Worm (Caenorhabditis elegans) whole organism, L2 larva: ENCODE measurements around the gene F07A11.4.

ENCODE experiments used
- C34F6.9 ChIP-seq: fragments of 150-350 bp; optimal IDR thresholded peaks from 2 replicates; lab custom pipeline; 2014; ENCODE audit warnings: missing biosample characterization, missing genetic modification characterization
- F13H6.1 ChIP-seq: sonication (generic microtip); optimal IDR thresholded peaks from 2 replicates; lab custom pipeline; 2016; ENCODE audit warnings: missing genetic modification characterization, missing compliant biosample characterization
- Y55F3AM.14 ChIP-seq: fragments of 200-800 bp; sonication (Bioruptor generic); optimal IDR thresholded peaks from 2 replicates; lab custom pipeline; 2018; ENCODE audit warnings: mild to moderate bottlenecking, missing genetic modification characterization, missing compliant biosample characterization
- ama-1 ChIP-seq: fragments of 150-350 bp; optimal IDR thresholded peaks from 2 replicates; lab custom pipeline; 2018; ENCODE audit warnings: inconsistent platforms
- blmp-1 ChIP-seq: sonication (generic microtip); optimal IDR thresholded peaks from 2 replicates; lab custom pipeline; 2017; ENCODE audit warnings: missing genetic modification characterization, mild to moderate bottlenecking, missing compliant biosample characterization, antibody characterized with exemption, moderate library complexity; ENCODE audit not compliant: insufficient read depth
- ceh-16 ChIP-seq: fragments of 150-350 bp; optimal IDR thresholded peaks from 2 replicates; lab custom pipeline; 2014; ENCODE audit warnings: missing biosample characterization, missing genetic modification characterization
- ceh-82 ChIP-seq: fragments of 150-350 bp; optimal IDR thresholded peaks from 2 replicates; lab custom pipeline; 2014; ENCODE audit warnings: missing biosample characterization, missing genetic modification characterization
- crh-2 ChIP-seq: sonication (generic microtip); optimal IDR thresholded peaks from 2 replicates; lab custom pipeline; 2017; ENCODE audit warnings: missing biosample characterization, missing genetic modification characterization
- dmd-4 ChIP-seq: sonication (generic microtip); optimal IDR thresholded peaks from 2 replicates; lab custom pipeline; 2017; ENCODE audit warnings: missing biosample characterization, missing genetic modification characterization
- egl-27 ChIP-seq: sonication (generic microtip); optimal IDR thresholded peaks from 3 replicates; lab custom pipeline; 2017; ENCODE audit warnings: missing biosample characterization, missing genetic modification reagents, missing genetic modification characterization
- elt-1 ChIP-seq: fragments of 150-350 bp; optimal IDR thresholded peaks from 2 replicates; lab custom pipeline; 2014; ENCODE audit warnings: missing biosample characterization, missing genetic modification characterization
- fos-1 ChIP-seq: fragments of 150-350 bp; optimal IDR thresholded peaks from 2 replicates; lab custom pipeline; 2014; ENCODE audit warnings: missing biosample characterization, missing genetic modification characterization
- gmeb-1 ChIP-seq: fragments of 150-350 bp; optimal IDR thresholded peaks from 2 replicates; lab custom pipeline; 2014; ENCODE audit warnings: missing biosample characterization, missing genetic modification characterization
- lin-11 ChIP-seq: fragments of 150-350 bp; sonication (generic microtip); optimal IDR thresholded peaks from 2 replicates; lab custom pipeline; 2014; ENCODE audit warnings: missing biosample characterization, missing genetic modification characterization, inconsistent platforms, mixed read lengths
- lin-13 ChIP-seq: fragments of 150-350 bp; optimal IDR thresholded peaks from 2 replicates; lab custom pipeline; 2014; ENCODE audit warnings: missing biosample characterization, missing genetic modification reagents, missing genetic modification characterization
- lsy-2 ChIP-seq, 2 experiments: fragments of 150-350 bp in 1 of 2; sonication (generic microtip) in 1 of 2; optimal IDR thresholded peaks; 2 replicates each; lab custom pipeline; 2014 to 2017; ENCODE audit warnings: missing biosample characterization in 2 of 2, missing genetic modification characterization in 2 of 2
- mdl-1 ChIP-seq, 2 experiments: fragments of 150-350 bp in 1 of 2; sonication (generic microtip) in 1 of 2; optimal IDR thresholded peaks; 2 replicates each; lab custom pipeline; 2017; ENCODE audit warnings: missing biosample characterization in 2 of 2, missing genetic modification characterization in 2 of 2
- nhr-11 ChIP-seq: fragments of 150-350 bp; optimal IDR thresholded peaks from 2 replicates; lab custom pipeline; 2014; ENCODE audit warnings: missing biosample characterization, missing genetic modification characterization
- nhr-129 ChIP-seq: fragments of 150-350 bp; optimal IDR thresholded peaks from 2 replicates; lab custom pipeline; 2014; ENCODE audit warnings: missing biosample characterization, missing genetic modification characterization
- nhr-21 ChIP-seq: fragments of 150-350 bp; optimal IDR thresholded peaks from 2 replicates; lab custom pipeline; 2014; ENCODE audit warnings: missing biosample characterization, missing genetic modification characterization
- nhr-23 ChIP-seq: fragments of 150-350 bp; optimal IDR thresholded peaks from 2 replicates; lab custom pipeline; 2014; ENCODE audit warnings: missing biosample characterization, missing genetic modification reagents, missing genetic modification characterization
- nhr-25 ChIP-seq: fragments of 150-350 bp; sonication (generic microtip); optimal IDR thresholded peaks from 3 replicates; lab custom pipeline; 2014; ENCODE audit warnings: missing biosample characterization, missing genetic modification characterization
- nhr-77 ChIP-seq: fragments of 150-350 bp; optimal IDR thresholded peaks from 2 replicates; lab custom pipeline; 2014; ENCODE audit warnings: missing biosample characterization, missing genetic modification characterization
- peb-1 ChIP-seq: fragments of 150-350 bp; optimal IDR thresholded peaks from 2 replicates; lab custom pipeline; 2014; ENCODE audit warnings: missing biosample characterization, missing genetic modification characterization
- sem-4 ChIP-seq: fragments of 150-350 bp; optimal IDR thresholded peaks from 2 replicates; lab custom pipeline; 2014; ENCODE audit warnings: missing biosample characterization, missing genetic modification reagents, missing genetic modification characterization
- skn-1 ChIP-seq: sonication (generic microtip); optimal IDR thresholded peaks from 2 replicates; lab custom pipeline; 2017; ENCODE audit warnings: missing biosample characterization, missing genetic modification characterization
- sma-3 ChIP-seq: sonication (generic microtip); optimal IDR thresholded peaks from 2 replicates; lab custom pipeline; 2016; ENCODE audit warnings: missing genetic modification reagents, missing genetic modification characterization, missing compliant biosample characterization
- sma-9 ChIP-seq, 2 experiments: fragments of 150-350 bp in 1 of 2; sonication (generic microtip) in 1 of 2; optimal IDR thresholded peaks; 2 replicates each; lab custom pipeline; 2014 to 2016; ENCODE audit warnings: missing genetic modification characterization in 2 of 2, mild to moderate bottlenecking in 1 of 2, missing biosample characterization in 1 of 2, missing compliant biosample characterization in 1 of 2, missing genetic modification reagents in 1 of 2, moderate library complexity in 1 of 2
- ztf-11 ChIP-seq: sonication (generic microtip); optimal IDR thresholded peaks from 2 replicates; lab custom pipeline; 2017; ENCODE audit warnings: missing biosample characterization, missing genetic modification characterization
- ztf-4 ChIP-seq: fragments of 150-350 bp; optimal IDR thresholded peaks from 2 replicates; lab custom pipeline; 2014; ENCODE audit warnings: missing biosample characterization, missing genetic modification characterization

F07A11.4 gene

ce11 chrII:11611462-11611861 lies 10.7 kb downstream of the F07A11.4 start:
- TF ChIP-seq gmeb-1: peak; percentile 25
- peak; percentile 57 for TF ChIP-seq sma-9 (GFP tag; optimal IDR thresholded peaks at IDR 0.05; lab: Kevin White, UChicago)
- no peak for TF ChIP-seq sma-9 (tag; optimal IDR thresholded peaks at IDR 0.05; lab: Kevin White, UChicago)
- TF ChIP-seq crh-2: peak; percentile 46
- no peak for TF ChIP-seq F13H6.1 (tag; lab: Kevin White, UChicago)
- peak; percentile 71 for TF ChIP-seq fos-1
- TF ChIP-seq egl-27 (tag; lab: Kevin White, UChicago): no peak

ce11 chrII:11612034-11612723 lies 11.4 kb downstream of the F07A11.4 start, which contains the start of gene F07A11.5:
F07A11.5 (plus strand) TSS chrII:11612300.
- no peak for TF ChIP-seq peb-1 (tag; lab: Kevin White, UChicago)
- no peak for TF ChIP-seq nhr-77 (tag; lab: Kevin White, UChicago)
- TF ChIP-seq sem-4 (tag; lab: Kevin White, UChicago): no peak
- TF ChIP-seq fos-1: no peak
- TF ChIP-seq ztf-11 (tag; lab: Kevin White, UChicago): no peak
- TF ChIP-seq nhr-11 (tag; lab: Kevin White, UChicago): no peak
- TF ChIP-seq dmd-4 (tag; lab: Kevin White, UChicago): no peak
- no peak for TF ChIP-seq egl-27 (tag; lab: Kevin White, UChicago)
- TF ChIP-seq Y55F3AM.14 (GFP tag; lab: Kevin White, UChicago): no peak
- TF ChIP-seq, all 48 proteins: peak for 0

- TF ChIP-seq nhr-21 (tag; lab: Kevin White, UChicago) (peak; percentile 24), fos-1 (peak; percentile 0), lsy-2 (tag; optimal IDR thresholded peaks at IDR 0.05; lab: Kevin White, UChicago) (no peak), ztf-4 (tag; lab: Kevin White, UChicago) (no peak), nhr-25 (tag; lab: Kevin White, UChicago) (peak; percentile 34), Y55F3AM.14 (GFP tag; lab: Kevin White, UChicago) (peak; percentile 32)
These were observed 13.5 kb downstream of the F07A11.4 start for ce11 chrII:11614103-11614857.

ce11 chrII:11616333-11616942 lies 15.6 kb downstream of the F07A11.4 start:
- TF ChIP-seq ceh-16 (tag; lab: Kevin White, UChicago): no peak
- TF ChIP-seq ama-1 (lab: Kevin White, UChicago): no peak
- TF ChIP-seq lin-11 (tag; lab: Kevin White, UChicago): no peak
- peak; percentile 27 for TF ChIP-seq sma-9 (GFP tag; optimal IDR thresholded peaks at IDR 0.05; lab: Kevin White, UChicago)
- TF ChIP-seq sma-9 (tag; optimal IDR thresholded peaks at IDR 0.05; lab: Kevin White, UChicago): no peak
- no peak for TF ChIP-seq C34F6.9 (tag; lab: Kevin White, UChicago)
- TF ChIP-seq nhr-21 (tag; lab: Kevin White, UChicago): peak; percentile 5
- TF ChIP-seq crh-2: no peak

- no peak for TF ChIP-seq peb-1 (tag; lab: Kevin White, UChicago)
- peak; percentile 68 for TF ChIP-seq ama-1 (lab: Kevin White, UChicago)
- TF ChIP-seq lin-13 (GFP tag; lab: Kevin White, UChicago): peak; percentile 2
- no peak for TF ChIP-seq nhr-23 (tag; lab: Kevin White, UChicago)
- TF ChIP-seq skn-1 (tag; lab: Kevin White, UChicago): no peak
- peak; percentile 47 for TF ChIP-seq sma-3 (GFP tag; lab: Kevin White, UChicago)
- TF ChIP-seq crh-2: peak; percentile 40
- TF ChIP-seq Y55F3AM.14 (GFP tag; lab: Kevin White, UChicago): peak; percentile 60
- TF ChIP-seq sma-9 (GFP tag; optimal IDR thresholded peaks at IDR 0.05; lab: Kevin White, UChicago): peak; percentile 64
- TF ChIP-seq sma-9 (tag; optimal IDR thresholded peaks at IDR 0.05; lab: Kevin White, UChicago): no peak
- no peak for TF ChIP-seq mdl-1 (tag; optimal IDR thresholded peaks at IDR 0.05; lab: Kevin White, UChicago)
- TF ChIP-seq lsy-2 (tag; optimal IDR thresholded peaks at IDR 0.05; lab: Kevin White, UChicago): peak in 1 of 2 experiments; percentile 34
- peak; percentile 11 for TF ChIP-seq C34F6.9 (tag; lab: Kevin White, UChicago)
- TF ChIP-seq nhr-21 (tag; lab: Kevin White, UChicago): peak; percentile 12
- TF ChIP-seq elt-1 (tag; lab: Kevin White, UChicago): no peak
- peak; percentile 98 for TF ChIP-seq blmp-1 (tag; lab: Kevin White, UChicago)
- TF ChIP-seq F13H6.1 (tag; lab: Kevin White, UChicago): peak; percentile 16
- no peak for TF ChIP-seq ceh-82 (tag; lab: Kevin White, UChicago)
- peak; percentile 85 for TF ChIP-seq nhr-25 (tag; lab: Kevin White, UChicago)
- peak; percentile 34 for TF ChIP-seq nhr-129 (tag; lab: Kevin White, UChicago)
These were observed 16.9 kb downstream of the F07A11.4 start for ce11 chrII:11617715-11618114.
